Worm (Caenorhabditis elegans) whole organism, young adult: ENCODE measurements around the gene cgt-1.

Experiments used
- F39B2.1 ChIP-seq: fragments of 200-800 bp; sonication (Bioruptor generic); IDR thresholded peaks from 2 replicates; pipeline ENCODE4 v1.3.6; 2022; ENCODE audit warnings: missing genetic modification reagents, missing genetic modification characterization, missing compliant biosample characterization
- Y53G8AR.9 ChIP-seq: fragments of 200-800 bp; sonication (Bioruptor generic); conservative IDR thresholded peaks from 2 replicates; pipeline ENCODE4 v1.3.6; 2022; ENCODE audit warnings: missing genetic modification reagents, missing genetic modification characterization, missing compliant biosample characterization
- ccch-3 ChIP-seq: fragments of 200-800 bp; sonication (Bioruptor generic); optimal IDR thresholded peaks from 2 replicates; lab custom pipeline; 2018; ENCODE audit warnings: mild to moderate bottlenecking, missing genetic modification characterization, missing compliant biosample characterization
- ztf-3 ChIP-seq: fragments of 200-800 bp; sonication (Bioruptor generic); optimal IDR thresholded peaks from 2 replicates; lab custom pipeline; 2018; ENCODE audit warnings: mild to moderate bottlenecking, missing genetic modification characterization, missing compliant biosample characterization

ce11 chrV:15912677-15913076 is 24.0 kb upstream of the cgt-1 start:
- no peak for TF ChIP-seq ztf-3 (GFP tag; lab: Kevin White, UChicago)
- TF ChIP-seq Y53G8AR.9 (GFP tag; lab: Robert Waterston, UW): no peak
- no peak for TF ChIP-seq ccch-3
- TF ChIP-seq F39B2.1 (GFP tag; lab: Robert Waterston, UW): no peak
